Worm (Caenorhabditis elegans) whole organism, young adult: ENCODE data around the gene ugt-60.

Experiments
- F10E7.11 ChIP-seq: sonication (generic microtip); optimal IDR thresholded peaks from 2 replicates; lab custom pipeline; 2017; ENCODE audit warnings: mild to moderate bottlenecking, missing genetic modification characterization, moderate library complexity, missing compliant biosample characterization
- F37B4.10 ChIP-seq: fragments of 200-800 bp; sonication (Bioruptor generic); IDR thresholded peaks from 2 replicates; pipeline ENCODE4 v1.3.6; 2022; ENCODE audit warnings: missing genetic modification characterization, missing compliant biosample characterization
- F49E8.2 ChIP-seq: sonication (generic microtip); optimal IDR thresholded peaks from 3 replicates; lab custom pipeline; 2017; ENCODE audit warnings: missing genetic modification characterization, mild to moderate bottlenecking, missing compliant biosample characterization, antibody characterized with exemption, moderate library complexity; ENCODE audit not compliant: insufficient read depth
- madf-3 ChIP-seq: fragments of 200-800 bp; sonication (Bioruptor generic); IDR thresholded peaks from 2 replicates; pipeline ENCODE4 v1.3.6; 2022; ENCODE audit warnings: missing genetic modification reagents, missing genetic modification characterization, missing compliant biosample characterization
- ztf-18 ChIP-seq: sonication (generic microtip); optimal IDR thresholded peaks from 2 replicates; lab custom pipeline; 2016; ENCODE audit warnings: missing genotype, mild to moderate bottlenecking, missing genetic modification characterization, missing compliant biosample characterization

DNA sequence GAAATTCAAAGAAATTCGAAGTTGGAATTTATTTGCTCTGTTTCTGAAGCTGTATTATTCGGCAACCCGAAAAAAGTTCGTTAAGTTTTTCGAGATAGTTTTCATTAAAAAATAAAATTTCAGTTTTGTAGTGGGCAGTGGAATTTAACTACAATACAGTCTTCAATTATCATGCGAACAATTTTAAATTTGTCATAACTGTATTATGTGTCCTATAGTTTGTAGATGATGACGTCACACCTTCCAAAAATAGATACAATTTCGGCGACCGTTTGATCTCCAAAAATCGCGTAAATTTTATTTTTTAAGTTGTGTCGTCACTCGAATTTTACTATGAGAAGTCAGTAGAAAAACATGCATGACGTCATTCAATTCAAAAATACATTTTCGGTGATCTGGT lies 34.3 kb upstream of the ugt-60 start:
- TF ChIP-seq F10E7.11 (tag; lab: Kevin White, UChicago) = no peak
- TF ChIP-seq F37B4.10 (GFP tag; lab: Robert Waterston, UW) = no peak
- no peak for TF ChIP-seq madf-3
- TF ChIP-seq F49E8.2 (tag; lab: Kevin White, UChicago) = no peak
- no peak for TF ChIP-seq ztf-18 (tag; lab: Kevin White, UChicago)
